Worm (Caenorhabditis elegans) whole organism, early embryonic: ENCODE data around the gene clec-117.
"Not testable (repeated sequence)": the region's sequence is repeated elsewhere in the genome, so short reads cannot be mapped to it uniquely, and the experiment has no call there.

Experiments
- B0310.2 ChIP-seq: sonication (generic microtip); optimal IDR thresholded peaks from 2 replicates; lab custom pipeline; 2016; ENCODE audit warnings: mild to moderate bottlenecking, missing genetic modification characterization, missing compliant biosample characterization
- F13C5.2 ChIP-seq: sonication (generic microtip); optimal IDR thresholded peaks from 2 replicates; lab custom pipeline; 2017; ENCODE audit warnings: mild to moderate bottlenecking, missing genetic modification characterization, inconsistent platforms, missing compliant biosample characterization
- aly-1 ChIP-seq: sonication (generic microtip); optimal IDR thresholded peaks from 2 replicates; lab custom pipeline; 2016; ENCODE audit warnings: missing genetic modification characterization, missing compliant biosample characterization
- ama-1 ChIP-seq: fragments of 150-350 bp; optimal IDR thresholded peaks from 2 replicates; lab custom pipeline; 2014
- ceh-13 ChIP-seq: fragments of 200-800 bp; sonication (Bioruptor generic); optimal IDR thresholded peaks from 2 replicates; lab custom pipeline; 2018; ENCODE audit warnings: mild to moderate bottlenecking, missing genetic modification characterization, missing compliant biosample characterization
- ceh-36 ChIP-seq: sonication (generic microtip); optimal IDR thresholded peaks from 2 replicates; lab custom pipeline; 2016; ENCODE audit warnings: missing genetic modification characterization, inconsistent platforms, missing compliant biosample characterization
- ets-7 ChIP-seq: sonication (generic microtip); optimal IDR thresholded peaks from 2 replicates; lab custom pipeline; 2016; ENCODE audit warnings: missing genotype, missing genetic modification characterization, missing compliant biosample characterization
- flt-1 ChIP-seq: fragments of 200-800 bp; sonication (Bioruptor generic); IDR thresholded peaks from 2 replicates; pipeline ENCODE4 v1.3.6; 2022; ENCODE audit warnings: missing genetic modification characterization, missing compliant biosample characterization
- hmbx-1 ChIP-seq: sonication (generic microtip); optimal IDR thresholded peaks from 2 replicates; lab custom pipeline; 2016; ENCODE audit warnings: mild to moderate bottlenecking, missing genetic modification characterization, missing compliant biosample characterization
- hmg-4 ChIP-seq: fragments of 200-800 bp; sonication (Bioruptor generic); optimal IDR thresholded peaks from 2 replicates; lab custom pipeline; 2018; ENCODE audit warnings: mild to moderate bottlenecking, missing genetic modification characterization, missing compliant biosample characterization
- hnd-1 ChIP-seq: sonication (generic microtip); optimal IDR thresholded peaks from 2 replicates; lab custom pipeline; 2016; ENCODE audit warnings: missing genetic modification characterization, missing compliant biosample characterization
- pes-1 ChIP-seq: fragments of 200-800 bp; sonication (Bioruptor generic); IDR thresholded peaks from 2 replicates; pipeline ENCODE4 v1.3.6; 2022; ENCODE audit warnings: missing genetic modification reagents, missing genetic modification characterization, missing compliant biosample characterization
- scrt-1 ChIP-seq: fragments of 200-800 bp; sonication (Bioruptor generic); IDR thresholded peaks from 2 replicates; pipeline ENCODE4 v1.3.6; 2022; ENCODE audit warnings: missing genetic modification characterization, missing compliant biosample characterization
- sea-1 ChIP-seq: fragments of 200-800 bp; sonication (Bioruptor generic); conservative IDR thresholded peaks from 2 replicates; pipeline ENCODE4 v1.3.6; 2022; ENCODE audit warnings: missing genetic modification characterization, missing compliant biosample characterization
- tbx-11 ChIP-seq: fragments of 200-800 bp; sonication (Bioruptor generic); IDR thresholded peaks from 2 replicates; pipeline ENCODE4 v1.3.6; 2022; ENCODE audit warnings: missing genetic modification characterization, missing compliant biosample characterization
- tbx-37 ChIP-seq: fragments of 200-800 bp; sonication (Bioruptor generic); conservative IDR thresholded peaks from 2 replicates; pipeline ENCODE4 v1.3.6; 2022; ENCODE audit warnings: missing genetic modification reagents, missing genetic modification characterization, missing compliant biosample characterization
- tra-4 ChIP-seq: sonication (generic microtip); optimal IDR thresholded peaks from 2 replicates; lab custom pipeline; 2017; ENCODE audit warnings: missing genetic modification characterization, missing compliant biosample characterization

clec-117 gene

ce11 chrII:325639-326350 lies 29.0 kb upstream of the clec-117 start, which contains the start of gene sgcb-1:
TSS of gene sgcb-1 (plus strand) at chrII:326300.
- TF ChIP-seq ceh-13 (GFP tag; lab: Kevin White, UChicago) (no peak), hnd-1 (tag; lab: Kevin White, UChicago) (no peak), flt-1 (no peak), tra-4 (tag; lab: Kevin White, UChicago) (no peak), hmbx-1 (tag; lab: Kevin White, UChicago) (no peak), tbx-37 (GFP tag; lab: Robert Waterston, UW) (no peak), ama-1 (no peak), B0310.2 (tag; lab: Kevin White, UChicago) (no peak), tbx-11 (GFP tag; lab: Robert Waterston, UW) (no peak), pes-1 (GFP tag; lab: Robert Waterston, UW) (no peak), hmg-4 (no peak), sea-1 (GFP tag; lab: Robert Waterston, UW) (no peak), ceh-36 (no peak)

ce11 chrII:323048-323776 lies 26.4 kb upstream of the clec-117 start, which contains the start of gene K01A2.10:
TSS of gene K01A2.10 (minus strand) at chrII:323098.
- TF ChIP-seq ceh-13 (GFP tag; lab: Kevin White, UChicago) (no peak), hmg-4 (peak; percentile 45)

ce11 chrII:321183-321582 lies 24.4 kb upstream of the clec-117 start:
- TF ChIP-seq ceh-13 (GFP tag; lab: Kevin White, UChicago) (no peak), hnd-1 (tag; lab: Kevin White, UChicago) (no peak)

- TF ChIP-seq ceh-36 (no peak), ama-1 (no peak), scrt-1 (GFP tag; lab: Robert Waterston, UW) (no peak), tbx-11 (GFP tag; lab: Robert Waterston, UW) (no peak), flt-1 (no peak), tra-4 (tag; lab: Kevin White, UChicago) (no peak), ets-7 (tag; lab: Kevin White, UChicago) (no peak), hmbx-1 (tag; lab: Kevin White, UChicago) (no peak), aly-1 (tag; lab: Kevin White, UChicago) (no peak), tbx-37 (GFP tag; lab: Robert Waterston, UW) (no peak), hmg-4 (no peak), F13C5.2 (tag; lab: Kevin White, UChicago) (no peak), hnd-1 (tag; lab: Kevin White, UChicago) (no peak), pes-1 (GFP tag; lab: Robert Waterston, UW) (no peak), B0310.2 (tag; lab: Kevin White, UChicago) (no peak), ceh-13 (GFP tag; lab: Kevin White, UChicago) (no peak)
These were observed 24.0 kb upstream of the clec-117 start for ce11 chrII:320783-321182.

ce11 chrII:319459-319858 lies 22.6 kb upstream of the clec-117 start, which contains the start of gene far-7:
TSS of gene far-7 (plus strand) at chrII:319789.
- TF ChIP-seq tbx-37 (GFP tag; lab: Robert Waterston, UW) (no peak), sea-1 (GFP tag; lab: Robert Waterston, UW) (no peak), ceh-13 (GFP tag; lab: Kevin White, UChicago) (no peak), tra-4 (tag; lab: Kevin White, UChicago) (no peak), scrt-1 (GFP tag; lab: Robert Waterston, UW) (no peak), hnd-1 (tag; lab: Kevin White, UChicago) (no peak), tbx-11 (GFP tag; lab: Robert Waterston, UW) (no peak), B0310.2 (tag; lab: Kevin White, UChicago) (no peak), ceh-36 (no peak), F13C5.2 (tag; lab: Kevin White, UChicago) (no peak), aly-1 (tag; lab: Kevin White, UChicago) (no peak), pes-1 (GFP tag; lab: Robert Waterston, UW) (no peak), hmbx-1 (tag; lab: Kevin White, UChicago) (no peak)

ce11 chrII:313540-313939 lies 16.7 kb upstream of the clec-117 start:
- no peak for TF ChIP-seq ceh-13 (GFP tag; lab: Kevin White, UChicago)
- TF ChIP-seq hmg-4: no peak
- no peak for TF ChIP-seq ets-7 (tag; lab: Kevin White, UChicago)
- TF ChIP-seq tbx-11 (GFP tag; lab: Robert Waterston, UW): no peak
- TF ChIP-seq ama-1: no peak

ce11 chrII:312110-312509 lies 15.3 kb upstream of the clec-117 start, which contains the start of gene mps-2:
TSS of gene mps-2 (minus strand) at chrII:312210.
- not testable (repeated sequence) for TF ChIP-seq tbx-11 (GFP tag; lab: Robert Waterston, UW); ama-1; ceh-36

- TF ChIP-seq scrt-1 (GFP tag; lab: Robert Waterston, UW) (no peak), hmbx-1 (tag; lab: Kevin White, UChicago) (no peak), pes-1 (GFP tag; lab: Robert Waterston, UW) (no peak), tra-4 (tag; lab: Kevin White, UChicago) (no peak), hmg-4 (no peak), B0310.2 (tag; lab: Kevin White, UChicago) (no peak), ceh-36 (no peak)
These were observed 10.3 kb upstream of the clec-117 start, which contains the start of gene K01A2.4 for ce11 chrII:307154-307553. TSS of gene K01A2.4 (plus strand) at chrII:307454.
